Fruit fly (Drosophila melanogaster) whole organism, embryonic: Measurements from ENCODE around the gene ec.
A peak's percentile ranks its signal among the peaks of the same experiment; 100 is the strongest.

Experiments
- ATbp ChIP-seq: fragments of 200-800 bp; sonication (Bioruptor generic); optimal IDR thresholded peaks from 2 replicates; lab custom pipeline; 2017; ENCODE audit warnings: missing biosample characterization, mild to moderate bottlenecking, missing genetic modification characterization, missing genetic modification reagents
- B-H1 ChIP-seq: fragments of 200-800 bp; sonication (Bioruptor generic); IDR thresholded peaks from 3 replicates; pipeline ENCODE4 v1.3.6; 2022; ENCODE audit warnings: missing biosample characterization, missing genetic modification characterization
- Bdp1 ChIP-seq: fragments of 200-800 bp; sonication (Bioruptor generic); optimal IDR thresholded peaks from 3 replicates; lab custom pipeline; 2016; ENCODE audit warnings: missing biosample characterization, missing genetic modification characterization
- CG10267 ChIP-seq: fragments of 200-800 bp; sonication (Bioruptor generic); optimal IDR thresholded peaks from 2 replicates; lab custom pipeline; 2018; ENCODE audit warnings: missing biosample characterization, mild to moderate bottlenecking, missing genetic modification characterization, moderate library complexity
- CG11085 ChIP-seq: fragments of 200-800 bp; sonication (Bioruptor generic); IDR thresholded peaks from 2 replicates; pipeline ENCODE4 v1.3.6; 2022; ENCODE audit warnings: missing biosample characterization, missing genetic modification characterization
- CG12104 ChIP-seq: fragments of 200-800 bp; sonication (Bioruptor generic); optimal IDR thresholded peaks from 3 replicates; lab custom pipeline; 2016; ENCODE audit warnings: missing biosample characterization, missing genetic modification characterization
- CG12155 ChIP-seq: fragments of 200-800 bp; sonication (Bioruptor generic); optimal IDR thresholded peaks from 3 replicates; lab custom pipeline; 2016; ENCODE audit warnings: missing biosample characterization, missing genetic modification characterization
- CG12659 ChIP-seq: fragments of 200-800 bp; sonication (Bioruptor generic); optimal IDR thresholded peaks from 3 replicates; lab custom pipeline; 2017; ENCODE audit warnings: mild to moderate bottlenecking, missing biosample characterization, missing genetic modification reagents, missing genetic modification characterization
- CG12769 ChIP-seq: fragments of 200-800 bp; sonication (Bioruptor generic); optimal IDR thresholded peaks from 2 replicates; lab custom pipeline; 2019; ENCODE audit warnings: missing biosample characterization, mild to moderate bottlenecking, missing genetic modification characterization, moderate library complexity
- CG13424 ChIP-seq: fragments of 200-800 bp; sonication (Bioruptor generic); optimal IDR thresholded peaks from 2 replicates; lab custom pipeline; 2019; ENCODE audit warnings: missing biosample characterization, mild to moderate bottlenecking, missing genetic modification characterization, moderate library complexity
- CG15011 ChIP-seq: fragments of 200-800 bp; sonication (Bioruptor generic); optimal IDR thresholded peaks from 3 replicates; lab custom pipeline; 2018; ENCODE audit warnings: missing biosample characterization, mild to moderate bottlenecking, missing genetic modification characterization
- CG17385 ChIP-seq: fragments of 200-800 bp; sonication (Bioruptor generic); optimal IDR thresholded peaks from 3 replicates; lab custom pipeline; 2018; ENCODE audit warnings: missing biosample characterization, mild to moderate bottlenecking, missing genetic modification characterization
- CG17802 ChIP-seq: fragments of 200-800 bp; sonication (Bioruptor generic); optimal IDR thresholded peaks from 2 replicates; lab custom pipeline; 2018; ENCODE audit warnings: missing biosample characterization, mild to moderate bottlenecking, missing genetic modification characterization, moderate library complexity
- CG18599 ChIP-seq: fragments of 200-800 bp; sonication (Bioruptor generic); optimal IDR thresholded peaks from 3 replicates; lab custom pipeline; 2017; ENCODE audit warnings: missing biosample characterization, missing genetic modification characterization, mild to moderate bottlenecking, moderate library complexity, missing genetic modification reagents
- CG2875 ChIP-seq: fragments of 200-800 bp; sonication (Bioruptor generic); optimal IDR thresholded peaks from 2 replicates; lab custom pipeline; 2017; ENCODE audit warnings: missing biosample characterization, mild to moderate bottlenecking, missing genetic modification characterization, missing genetic modification reagents
- CG3847 ChIP-seq: fragments of 200-800 bp; sonication (Bioruptor generic); IDR thresholded peaks from 2 replicates; pipeline ENCODE4 v1.3.6; 2022; ENCODE audit warnings: missing biosample characterization, missing genetic modification characterization
- CG5180 ChIP-seq: fragments of 200-800 bp; sonication (Bioruptor generic); optimal IDR thresholded peaks from 3 replicates; lab custom pipeline; 2017; ENCODE audit warnings: missing biosample characterization, missing genetic modification characterization, mild to moderate bottlenecking, moderate library complexity, missing genetic modification reagents
- CG7963 ChIP-seq: fragments of 200-800 bp; sonication (Bioruptor generic); IDR thresholded peaks from 3 replicates; pipeline ENCODE4 v1.3.6; 2022; ENCODE audit warnings: missing biosample characterization, missing genetic modification characterization; ENCODE audit not compliant: partially characterized antibody
- CG8290 ChIP-seq, 3 experiments: fragments of 200-800 bp; sonication (Bioruptor generic); optimal IDR thresholded peaks; 2 replicates each; lab custom pipeline; 2016 to 2019; ENCODE audit warnings: missing biosample characterization in 3 of 3, missing genetic modification characterization in 3 of 3, mild to moderate bottlenecking in 2 of 3, moderate library complexity in 1 of 3
- CG9817 ChIP-seq: fragments of 200-800 bp; sonication (Bioruptor generic); optimal IDR thresholded peaks from 2 replicates; lab custom pipeline; 2018; ENCODE audit warnings: missing biosample characterization, mild to moderate bottlenecking, missing genetic modification characterization, moderate library complexity
- D ChIP-seq, 2 experiments: fragments of 200-800 bp in 1 of 2; fragments of >200 bp in 1 of 2; sonication (Bioruptor generic) in 1 of 2; optimal IDR thresholded peaks; 2 replicates in 1 of 2; 3 replicates in 1 of 2; lab custom pipeline; 2017; ENCODE audit warnings: mild to moderate bottlenecking in 1 of 2, missing biosample characterization in 1 of 2, missing genetic modification characterization in 1 of 2, missing genetic modification reagents in 1 of 2
- Dp ChIP-seq: fragments of 200-800 bp; sonication (Bioruptor generic); optimal IDR thresholded peaks from 2 replicates; lab custom pipeline; 2018; ENCODE audit warnings: missing biosample characterization, mild to moderate bottlenecking, missing genetic modification characterization, moderate library complexity
- Elba2 ChIP-seq: fragments of 200-800 bp; sonication (Bioruptor generic); optimal IDR thresholded peaks from 3 replicates; lab custom pipeline; 2016; ENCODE audit warnings: missing biosample characterization, missing genetic modification characterization
- Med ChIP-seq: fragments of 200-800 bp; sonication (Bioruptor generic); peaks from one replicate; lab custom pipeline; 2016; ENCODE audit warnings: missing biosample characterization, missing genetic modification characterization, mild to moderate bottlenecking, inconsistent platforms, moderate library complexity
- Myb ChIP-seq: fragments of 200-800 bp; sonication (Bioruptor generic); optimal IDR thresholded peaks from 2 replicates; lab custom pipeline; 2016; ENCODE audit warnings: missing biosample characterization, missing genetic modification characterization
- NFAT ChIP-seq: fragments of 200-800 bp; sonication (Bioruptor generic); IDR thresholded peaks from 2 replicates; pipeline ENCODE4 v1.3.6; 2022; ENCODE audit warnings: missing biosample characterization, missing genetic modification characterization
- Side ChIP-seq: fragments of 200-800 bp; sonication (Bioruptor generic); optimal IDR thresholded peaks from 2 replicates; lab custom pipeline; 2016; ENCODE audit warnings: missing biosample characterization, missing genetic modification characterization
- Six4 ChIP-seq: fragments of 200-800 bp; sonication (Bioruptor generic); optimal IDR thresholded peaks from 2 replicates; lab custom pipeline; 2016; ENCODE audit warnings: missing biosample characterization, missing genetic modification characterization
- Ssrp ChIP-seq: fragments of 200-800 bp; sonication (Bioruptor generic); optimal IDR thresholded peaks from 2 replicates; lab custom pipeline; 2018; ENCODE audit warnings: missing biosample characterization, mild to moderate bottlenecking, missing genetic modification characterization, moderate library complexity
- ase ChIP-seq: fragments of 200-800 bp; sonication (Bioruptor generic); IDR thresholded peaks from 3 replicates; pipeline ENCODE4 v1.3.6; 2022; ENCODE audit warnings: missing biosample characterization, missing genetic modification characterization
- az2 ChIP-seq: fragments of 200-800 bp; sonication (Bioruptor generic); optimal IDR thresholded peaks from 3 replicates; lab custom pipeline; 2016; ENCODE audit warnings: missing biosample characterization, missing genetic modification characterization
- cg ChIP-seq: fragments of 200-800 bp; sonication (Bioruptor generic); optimal IDR thresholded peaks from 3 replicates; lab custom pipeline; 2019; ENCODE audit warnings: missing biosample characterization, mild to moderate bottlenecking, missing genetic modification characterization, moderate library complexity
- dati ChIP-seq: fragments of 200-800 bp; sonication (Bioruptor generic); IDR thresholded peaks from 2 replicates; pipeline ENCODE4 v1.3.6; 2022; ENCODE audit warnings: missing biosample characterization, missing genetic modification characterization
- fd3F ChIP-seq: fragments of 200-800 bp; sonication (Bioruptor generic); optimal IDR thresholded peaks from 2 replicates; lab custom pipeline; 2018; ENCODE audit warnings: missing biosample characterization, mild to moderate bottlenecking, missing genetic modification characterization, moderate library complexity
- grn ChIP-seq: fragments of 200-800 bp; sonication (Bioruptor generic); optimal IDR thresholded peaks from 3 replicates; lab custom pipeline; 2017; ENCODE audit warnings: missing biosample characterization, missing genetic modification characterization
- hkb ChIP-seq, 2 experiments: fragments of 200-800 bp in 1 of 2; fragments of >200 bp in 1 of 2; sonication (Bioruptor generic) in 1 of 2; IDR thresholded peaks in 1 of 2; optimal IDR thresholded peaks in 1 of 2; 2 replicates each; pipeline versions ENCODE4 v1.3.6 to Lab custom; 2017 to 2022; ENCODE audit warnings: missing biosample characterization in 1 of 2, missing genetic modification characterization in 1 of 2
- oc ChIP-seq: fragments of 200-800 bp; sonication (Bioruptor generic); optimal IDR thresholded peaks from 2 replicates; lab custom pipeline; 2018; ENCODE audit warnings: missing biosample characterization, mild to moderate bottlenecking, missing genetic modification characterization, moderate library complexity
- onecut ChIP-seq: fragments of 200-800 bp; sonication (Bioruptor generic); IDR thresholded peaks from 2 replicates; pipeline ENCODE4 v1.3.6; 2022; ENCODE audit warnings: missing biosample characterization, missing genetic modification characterization
- p53 ChIP-seq: fragments of 200-800 bp; sonication (Bioruptor generic); optimal IDR thresholded peaks from 2 replicates; lab custom pipeline; 2016; ENCODE audit warnings: missing biosample characterization, missing genetic modification characterization
- pfk ChIP-seq: fragments of 200-800 bp; sonication (Bioruptor generic); optimal IDR thresholded peaks from 2 replicates; lab custom pipeline; 2018; ENCODE audit warnings: missing biosample characterization, mild to moderate bottlenecking, missing genetic modification characterization, moderate library complexity
- pita ChIP-seq: fragments of 200-800 bp; sonication (Bioruptor generic); optimal IDR thresholded peaks from 2 replicates; lab custom pipeline; 2017; ENCODE audit warnings: missing biosample characterization, mild to moderate bottlenecking, missing genetic modification characterization
- prd ChIP-seq, 3 experiments: fragments of >200 bp in 2 of 3; fragments of 200-800 bp in 1 of 3; sonication (Bioruptor generic) in 1 of 3; optimal IDR thresholded peaks in 2 of 3; IDR thresholded peaks in 1 of 3; 2 replicates in 2 of 3; 3 replicates in 1 of 3; pipeline versions ENCODE4 v1.3.6 to Lab custom; 2017 to 2022; ENCODE audit warnings: missing biosample characterization in 1 of 3, missing genetic modification characterization in 1 of 3
- seq ChIP-seq: fragments of 200-800 bp; sonication (Bioruptor generic); IDR thresholded peaks from 2 replicates; pipeline ENCODE4 v1.3.6; 2022; ENCODE audit warnings: missing biosample characterization, missing genetic modification characterization
- sug ChIP-seq: fragments of 200-800 bp; optimal IDR thresholded peaks from 2 replicates; lab custom pipeline; 2019; ENCODE audit warnings: missing biosample characterization, mild to moderate bottlenecking, missing genetic modification characterization, moderate library complexity
- usp ChIP-seq: fragments of >200 bp; optimal IDR thresholded peaks from 2 replicates; lab custom pipeline; 2017; ENCODE audit warnings: missing biosample characterization, missing genetic modification characterization
- wdn ChIP-seq: fragments of 200-800 bp; sonication (Bioruptor generic); IDR thresholded peaks from 2 replicates; pipeline ENCODE4 v1.3.6; 2022; ENCODE audit warnings: missing biosample characterization, missing genetic modification characterization
- zen2 ChIP-seq: fragments of 200-800 bp; sonication (Bioruptor generic); IDR thresholded peaks from 3 replicates; pipeline ENCODE4 v1.3.6; 2022; ENCODE audit warnings: missing biosample characterization, missing genetic modification characterization; ENCODE audit not compliant: partially characterized antibody

The ec gene

DNA sequence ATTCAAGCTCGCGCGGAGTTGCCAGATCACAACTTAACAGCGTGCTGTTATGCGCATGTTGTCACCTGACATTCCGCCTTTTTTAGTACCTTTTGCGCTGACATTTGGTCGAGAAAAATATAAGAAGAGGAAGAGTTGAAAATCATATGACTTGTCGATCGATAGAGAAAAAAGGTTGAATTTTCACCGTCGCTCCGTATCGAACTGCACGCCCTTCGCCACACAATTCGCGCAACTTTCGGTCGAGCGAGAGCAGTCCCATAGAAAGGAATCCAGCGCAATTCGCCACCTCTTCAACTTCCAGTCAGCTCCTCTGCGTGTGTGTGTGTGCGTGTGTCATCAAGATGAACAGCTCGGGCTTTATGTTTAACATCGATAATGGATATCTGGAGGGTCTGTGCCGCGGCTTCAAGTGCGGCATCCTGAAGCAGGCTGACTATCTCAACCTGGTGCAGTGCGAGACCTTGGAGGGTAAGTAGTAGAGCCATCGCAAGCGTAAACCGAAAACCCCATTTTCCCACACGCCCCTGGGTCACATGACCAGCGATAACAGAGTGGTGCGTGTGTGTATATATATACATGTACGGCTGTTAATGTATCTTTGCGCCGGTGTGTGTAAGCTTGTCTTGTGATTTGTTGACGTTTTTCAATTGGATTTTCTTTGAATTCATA is 69.3 kb downstream of the ec start, which contains the start of gene VhaAC39-1 (continued):
- TF ChIP-seq pfk: no peak
- peak; percentile 83 for TF ChIP-seq cg (GFP tag; lab: Kevin White, UChicago)
- TF ChIP-seq pita (GFP tag; lab: Kevin White, UChicago): no peak
- TF ChIP-seq grn (GFP tag; lab: Kevin White, UChicago): no peak
- peak; percentile 1 for TF ChIP-seq sug (tag; lab: Kevin White, UChicago)
- peak; percentile 45 for TF ChIP-seq Dp
- TF ChIP-seq Ssrp (tag; lab: Kevin White, UChicago): no peak
- TF ChIP-seq NFAT (GFP tag; lab: Robert Waterston, UW): no peak
- no peak for TF ChIP-seq CG10267 (tag; lab: Kevin White, UChicago)
- TF ChIP-seq D (optimal IDR thresholded peaks at IDR 0.05; lab: Kevin White, UChicago): peak; percentile 44
- TF ChIP-seq D (GFP tag; optimal IDR thresholded peaks at IDR 0.05; lab: Kevin White, UChicago): no peak
- TF ChIP-seq CG18599 (GFP tag; lab: Kevin White, UChicago): no peak
- peak; percentile 53 for TF ChIP-seq Myb (GFP tag; lab: Kevin White, UChicago)
- TF ChIP-seq ATbp (GFP tag; lab: Kevin White, UChicago): no peak
- TF ChIP-seq CG17385: peak; percentile 89
- TF ChIP-seq az2 (GFP tag; lab: Kevin White, UChicago): no peak
- no peak for TF ChIP-seq CG7963 (GFP tag; lab: Robert Waterston, UW)
- peak; percentile 4 for TF ChIP-seq CG12659 (GFP tag; lab: Kevin White, UChicago)
- no peak for TF ChIP-seq CG8290 (GFP tag; optimal IDR thresholded peaks at IDR 0.05; lab: Kevin White, UChicago)
- peak in 1 of 2 experiments; percentile 10 for TF ChIP-seq CG8290 (tag; optimal IDR thresholded peaks at IDR 0.05; lab: Kevin White, UChicago)
- peak; percentile 8 for TF ChIP-seq CG5180 (GFP tag; lab: Kevin White, UChicago)
- no peak for TF ChIP-seq Bdp1 (GFP tag; lab: Kevin White, UChicago)
- TF ChIP-seq onecut (GFP tag; lab: Robert Waterston, UW): peak; percentile 89
- TF ChIP-seq CG12155 (GFP tag; lab: Kevin White, UChicago): no peak
- TF ChIP-seq CG15011 (GFP tag; lab: Kevin White, UChicago): no peak

DNA sequence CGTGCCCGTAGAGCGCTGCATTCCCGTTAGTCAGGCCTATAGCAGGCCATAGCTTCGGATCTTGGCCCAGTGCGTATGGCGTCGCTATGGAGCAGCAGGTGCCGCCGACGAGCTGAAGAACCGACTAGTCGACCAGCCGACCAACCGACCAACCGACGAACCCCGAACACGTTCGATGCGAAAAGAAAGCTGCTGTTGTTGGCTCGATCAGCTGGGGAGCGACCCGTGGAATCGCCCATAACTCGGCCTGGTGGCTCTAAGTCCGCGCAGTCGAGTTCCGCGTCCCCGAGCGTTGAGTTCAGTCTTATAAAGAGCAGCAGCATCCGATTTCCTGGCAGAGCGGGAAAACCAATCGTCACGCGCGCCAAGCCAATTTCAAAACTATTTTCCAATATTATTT is 72.4 kb downstream of the ec start, which contains the start of gene CG15239:
CG15239 (plus strand) TSS at position 265 of the 400 bp plus-strand sequence.
- TF ChIP-seq CG2875 (GFP tag; lab: Kevin White, UChicago): no peak
- TF ChIP-seq wdn: no peak
- TF ChIP-seq zen2 (GFP tag; lab: Robert Waterston, UW): 0 out of 3 replicates have a peak, but pooled peaks have one; percentile 21
- TF ChIP-seq CG11085 (GFP tag; lab: Robert Waterston, UW): no peak
- no peak for TF ChIP-seq CG13424 (tag; lab: Kevin White, UChicago)
- peak; percentile 5 for TF ChIP-seq CG12769 (tag; lab: Kevin White, UChicago)
- TF ChIP-seq CG9817 (tag; lab: Kevin White, UChicago): no peak
- no peak for TF ChIP-seq B-H1
- TF ChIP-seq Side (GFP tag; lab: Kevin White, UChicago): no peak
- TF ChIP-seq CG15011 (GFP tag; lab: Kevin White, UChicago): no peak
- no peak for TF ChIP-seq CG17802 (tag; lab: Kevin White, UChicago)
- peak; percentile 97 for TF ChIP-seq CG5180 (GFP tag; lab: Kevin White, UChicago)
- TF ChIP-seq usp (GFP tag; lab: Kevin White, UChicago): no peak
- no peak for TF ChIP-seq ase (GFP tag; lab: Robert Waterston, UW)
- peak; percentile 28 for TF ChIP-seq Med (GFP tag; lab: Kevin White, UChicago)
- no peak for TF ChIP-seq hkb (optimal IDR thresholded peaks at IDR 0.05; lab: Kevin White, UChicago)
- no peak for TF ChIP-seq hkb (GFP tag; IDR thresholded peaks at IDR 0.05; lab: Robert Waterston, UW)
- no peak for TF ChIP-seq oc (tag; lab: Kevin White, UChicago)
- no peak for TF ChIP-seq prd (optimal IDR thresholded peaks at IDR 0.05; lab: Kevin White, UChicago)
- 0 out of 3 replicates have a peak, but pooled peaks have one; percentile 5 for TF ChIP-seq prd (GFP tag; IDR thresholded peaks at IDR 0.05; lab: Robert Waterston, UW)
- TF ChIP-seq seq (GFP tag; lab: Robert Waterston, UW): no peak
- no peak for TF ChIP-seq fd3F (GFP tag; lab: Kevin White, UChicago)
- TF ChIP-seq p53 (GFP tag; lab: Kevin White, UChicago): no peak
- TF ChIP-seq Elba2 (GFP tag; lab: Kevin White, UChicago): no peak
- no peak for TF ChIP-seq Six4 (GFP tag; lab: Kevin White, UChicago)
- TF ChIP-seq CG3847 (GFP tag; lab: Robert Waterston, UW): no peak
- TF ChIP-seq dati (GFP tag; lab: Robert Waterston, UW): no peak
- no peak for TF ChIP-seq CG12104 (GFP tag; lab: Kevin White, UChicago)
